Worm (Caenorhabditis elegans) whole organism, early embryonic: ENCODE results near the gene immp-2.
A peak's percentile ranks its signal among the peaks of the same experiment; 100 is the strongest.

Source experiments
- B0310.2 ChIP-seq: sonication (generic microtip); optimal IDR thresholded peaks from 2 replicates; lab custom pipeline; 2016; ENCODE audit warnings: mild to moderate bottlenecking, missing genetic modification characterization, missing compliant biosample characterization
- F13C5.2 ChIP-seq: sonication (generic microtip); optimal IDR thresholded peaks from 2 replicates; lab custom pipeline; 2017; ENCODE audit warnings: mild to moderate bottlenecking, missing genetic modification characterization, inconsistent platforms, missing compliant biosample characterization
- aly-1 ChIP-seq: sonication (generic microtip); optimal IDR thresholded peaks from 2 replicates; lab custom pipeline; 2016; ENCODE audit warnings: missing genetic modification characterization, missing compliant biosample characterization
- ama-1 ChIP-seq: fragments of 150-350 bp; optimal IDR thresholded peaks from 2 replicates; lab custom pipeline; 2014
- ceh-13 ChIP-seq: fragments of 200-800 bp; sonication (Bioruptor generic); optimal IDR thresholded peaks from 2 replicates; lab custom pipeline; 2018; ENCODE audit warnings: mild to moderate bottlenecking, missing genetic modification characterization, missing compliant biosample characterization
- ceh-36 ChIP-seq: sonication (generic microtip); optimal IDR thresholded peaks from 2 replicates; lab custom pipeline; 2016; ENCODE audit warnings: missing genetic modification characterization, inconsistent platforms, missing compliant biosample characterization
- ets-7 ChIP-seq: sonication (generic microtip); optimal IDR thresholded peaks from 2 replicates; lab custom pipeline; 2016; ENCODE audit warnings: missing genotype, missing genetic modification characterization, missing compliant biosample characterization
- flt-1 ChIP-seq: fragments of 200-800 bp; sonication (Bioruptor generic); IDR thresholded peaks from 2 replicates; pipeline ENCODE4 v1.3.6; 2022; ENCODE audit warnings: missing genetic modification characterization, missing compliant biosample characterization
- hmbx-1 ChIP-seq: sonication (generic microtip); optimal IDR thresholded peaks from 2 replicates; lab custom pipeline; 2016; ENCODE audit warnings: mild to moderate bottlenecking, missing genetic modification characterization, missing compliant biosample characterization
- hmg-4 ChIP-seq: fragments of 200-800 bp; sonication (Bioruptor generic); optimal IDR thresholded peaks from 2 replicates; lab custom pipeline; 2018; ENCODE audit warnings: mild to moderate bottlenecking, missing genetic modification characterization, missing compliant biosample characterization
- hnd-1 ChIP-seq: sonication (generic microtip); optimal IDR thresholded peaks from 2 replicates; lab custom pipeline; 2016; ENCODE audit warnings: missing genetic modification characterization, missing compliant biosample characterization
- pes-1 ChIP-seq: fragments of 200-800 bp; sonication (Bioruptor generic); IDR thresholded peaks from 2 replicates; pipeline ENCODE4 v1.3.6; 2022; ENCODE audit warnings: missing genetic modification reagents, missing genetic modification characterization, missing compliant biosample characterization
- scrt-1 ChIP-seq: fragments of 200-800 bp; sonication (Bioruptor generic); IDR thresholded peaks from 2 replicates; pipeline ENCODE4 v1.3.6; 2022; ENCODE audit warnings: missing genetic modification characterization, missing compliant biosample characterization
- sea-1 ChIP-seq: fragments of 200-800 bp; sonication (Bioruptor generic); conservative IDR thresholded peaks from 2 replicates; pipeline ENCODE4 v1.3.6; 2022; ENCODE audit warnings: missing genetic modification characterization, missing compliant biosample characterization
- tbx-11 ChIP-seq: fragments of 200-800 bp; sonication (Bioruptor generic); IDR thresholded peaks from 2 replicates; pipeline ENCODE4 v1.3.6; 2022; ENCODE audit warnings: missing genetic modification characterization, missing compliant biosample characterization
- tbx-37 ChIP-seq: fragments of 200-800 bp; sonication (Bioruptor generic); conservative IDR thresholded peaks from 2 replicates; pipeline ENCODE4 v1.3.6; 2022; ENCODE audit warnings: missing genetic modification reagents, missing genetic modification characterization, missing compliant biosample characterization
- tra-4 ChIP-seq: sonication (generic microtip); optimal IDR thresholded peaks from 2 replicates; lab custom pipeline; 2017; ENCODE audit warnings: missing genetic modification characterization, missing compliant biosample characterization

The immp-2 gene

ce11 chrIV:1012447-1012846 lies 6.8 kb upstream of the immp-2 start, which contains the start of gene rbm-39:
Gene rbm-39 (plus strand): TSS chrIV:1012624.
- TF ChIP-seq tbx-37: no peak
- peak; percentile 52; the same call in 1 of the 2 replicates for TF ChIP-seq pes-1 (GFP tag; lab: Robert Waterston, UW)
- peak; percentile 51 for TF ChIP-seq F13C5.2 (tag; lab: Kevin White, UChicago)
- no peak for TF ChIP-seq ceh-13 (GFP tag; lab: Kevin White, UChicago)

- TF ChIP-seq hmg-4 (GFP tag; lab: Kevin White, UChicago) (no peak), hmbx-1 (tag; lab: Kevin White, UChicago) (no peak), flt-1 (GFP tag; lab: Robert Waterston, UW) (no peak), scrt-1 (GFP tag; lab: Robert Waterston, UW) (no peak), hnd-1 (tag; lab: Kevin White, UChicago) (no peak), tbx-37 (no peak), tra-4 (tag; lab: Kevin White, UChicago) (no peak), ceh-36 (tag; lab: Kevin White, UChicago) (no peak), pes-1 (GFP tag; lab: Robert Waterston, UW) (no peak), ceh-13 (GFP tag; lab: Kevin White, UChicago) (no peak), aly-1 (tag; lab: Kevin White, UChicago) (no peak), ets-7 (tag; lab: Kevin White, UChicago) (no peak)
Observed at ce11 chrIV:1011776-1012175, 6.1 kb upstream of the immp-2 start.

DNA sequence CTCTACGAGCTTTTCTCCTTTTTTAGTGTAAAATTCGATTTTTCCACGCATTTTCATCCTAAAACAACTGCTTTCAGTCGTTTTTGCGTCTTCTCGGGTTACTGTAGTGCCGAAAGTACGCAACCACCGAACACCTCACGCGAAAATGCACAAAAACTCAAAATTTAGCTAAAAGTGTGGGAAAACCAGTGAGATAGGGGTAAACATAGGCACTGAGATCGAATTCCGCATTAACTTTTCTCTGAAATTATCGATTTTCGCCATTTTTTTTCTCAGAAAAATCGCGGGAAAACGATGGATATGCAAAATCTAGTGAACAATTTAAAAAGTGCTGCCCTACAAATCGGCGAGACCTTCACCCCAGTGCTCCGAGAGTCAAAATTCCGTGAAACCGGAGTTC lies 4.6 kb upstream of the immp-2 start, which contains the start of gene atg-3:
TSS of gene atg-3 (plus strand) at position 301 of the 400 bp plus-strand sequence.
- TF ChIP-seq hnd-1 (tag; lab: Kevin White, UChicago) (no peak), ceh-36 (tag; lab: Kevin White, UChicago) (no peak), tra-4 (tag; lab: Kevin White, UChicago) (no peak), F13C5.2 (tag; lab: Kevin White, UChicago) (no peak), ets-7 (tag; lab: Kevin White, UChicago) (no peak), aly-1 (tag; lab: Kevin White, UChicago) (no peak), flt-1 (GFP tag; lab: Robert Waterston, UW) (no peak), tbx-11 (no peak), pes-1 (GFP tag; lab: Robert Waterston, UW) (no peak), B0310.2 (tag; lab: Kevin White, UChicago) (no peak)

DNA sequence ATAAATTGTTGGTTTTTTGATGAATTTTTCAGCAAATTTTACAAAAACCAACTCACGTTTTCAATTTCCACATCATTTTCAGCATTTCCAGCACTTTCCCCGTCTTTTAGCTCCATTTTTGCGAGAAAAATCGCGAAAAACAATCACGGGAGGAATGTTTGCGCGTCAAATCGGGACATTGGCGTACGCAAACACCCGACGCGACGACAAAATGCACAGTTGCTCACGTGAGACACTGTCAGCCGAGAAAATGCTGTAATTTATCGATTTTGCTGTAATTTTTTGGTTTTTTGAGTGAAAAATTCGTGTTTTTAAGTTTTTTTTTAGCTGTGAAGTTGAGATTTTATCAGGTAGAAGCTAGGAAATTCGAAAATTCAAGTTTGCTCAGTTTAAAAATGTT lies 3.9 kb upstream of the immp-2 start, which contains the start of gene Y55F3AM.9:
TSS of gene Y55F3AM.9 (minus strand) at position 189 of the 400 bp plus-strand sequence.
- TF ChIP-seq ets-7 (tag; lab: Kevin White, UChicago) (no peak), hnd-1 (tag; lab: Kevin White, UChicago) (no peak), hmg-4 (GFP tag; lab: Kevin White, UChicago) (no peak), scrt-1 (GFP tag; lab: Robert Waterston, UW) (no peak), ama-1 (lab: Kevin White, UChicago) (no peak), aly-1 (tag; lab: Kevin White, UChicago) (no peak), tbx-11 (no peak), flt-1 (GFP tag; lab: Robert Waterston, UW) (no peak), ceh-36 (tag; lab: Kevin White, UChicago) (no peak), hmbx-1 (tag; lab: Kevin White, UChicago) (no peak), ceh-13 (GFP tag; lab: Kevin White, UChicago) (no peak), pes-1 (GFP tag; lab: Robert Waterston, UW) (no peak), tbx-37 (no peak), sea-1 (GFP tag; lab: Robert Waterston, UW) (no peak), tra-4 (tag; lab: Kevin White, UChicago) (no peak), B0310.2 (tag; lab: Kevin White, UChicago) (no peak), F13C5.2 (tag; lab: Kevin White, UChicago) (no peak)

- TF ChIP-seq tbx-11 (no peak), tbx-37 (no peak), pes-1 (GFP tag; lab: Robert Waterston, UW) (no peak), ceh-36 (tag; lab: Kevin White, UChicago) (no peak), tra-4 (tag; lab: Kevin White, UChicago) (no peak), sea-1 (GFP tag; lab: Robert Waterston, UW) (no peak), F13C5.2 (tag; lab: Kevin White, UChicago) (no peak), hnd-1 (tag; lab: Kevin White, UChicago) (no peak), scrt-1 (GFP tag; lab: Robert Waterston, UW) (no peak), hmbx-1 (tag; lab: Kevin White, UChicago) (no peak), aly-1 (tag; lab: Kevin White, UChicago) (no peak), ceh-13 (GFP tag; lab: Kevin White, UChicago) (no peak), hmg-4 (GFP tag; lab: Kevin White, UChicago) (no peak), ets-7 (tag; lab: Kevin White, UChicago) (no peak), B0310.2 (tag; lab: Kevin White, UChicago) (no peak), flt-1 (GFP tag; lab: Robert Waterston, UW) (no peak), ama-1 (lab: Kevin White, UChicago) (no peak)
Observed at ce11 chrIV:1006662-1007061, 1.0 kb upstream of the immp-2 start.

DNA sequence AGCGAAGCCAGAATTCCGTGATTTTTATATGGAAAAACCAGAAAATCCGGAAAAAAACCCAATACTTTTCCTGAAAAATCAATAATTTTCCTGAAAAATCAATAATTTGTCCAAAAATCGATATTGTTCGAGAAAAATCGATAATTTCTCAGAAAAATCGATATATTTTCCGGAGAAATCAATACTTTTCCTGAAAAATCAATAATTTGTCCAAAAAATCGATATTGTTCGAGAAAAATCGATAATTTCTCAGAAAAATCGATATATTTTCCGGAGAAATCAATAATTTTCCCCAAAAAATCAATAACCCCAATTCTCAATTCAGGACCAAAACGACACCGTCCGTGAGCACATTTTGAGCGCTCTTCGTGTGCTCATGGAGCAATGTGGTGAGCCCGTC lies 5.2 kb downstream of the immp-2 start:
- TF ChIP-seq hmbx-1 (tag; lab: Kevin White, UChicago) (no peak), ceh-13 (GFP tag; lab: Kevin White, UChicago) (no peak), aly-1 (tag; lab: Kevin White, UChicago) (no peak), ceh-36 (tag; lab: Kevin White, UChicago) (no peak), hmg-4 (GFP tag; lab: Kevin White, UChicago) (no peak), ets-7 (tag; lab: Kevin White, UChicago) (no peak), F13C5.2 (tag; lab: Kevin White, UChicago) (no peak), ama-1 (lab: Kevin White, UChicago) (no peak), B0310.2 (tag; lab: Kevin White, UChicago) (no peak), scrt-1 (GFP tag; lab: Robert Waterston, UW) (no peak), tbx-37 (no peak), pes-1 (GFP tag; lab: Robert Waterston, UW) (no peak), tbx-11 (no peak), sea-1 (GFP tag; lab: Robert Waterston, UW) (no peak), hnd-1 (tag; lab: Kevin White, UChicago) (no peak), tra-4 (tag; lab: Kevin White, UChicago) (no peak), flt-1 (GFP tag; lab: Robert Waterston, UW) (no peak)
